Worm (Caenorhabditis elegans) whole organism, young adult: ENCODE measurements around the gene mccc-1.

Source experiments
- ama-1 ChIP-seq, 3 experiments: fragments of 150-350 bp in 1 of 3; sonication (generic microtip) in 2 of 3; optimal IDR thresholded peaks; 2 replicates each; lab custom pipeline; 2014 to 2018; ENCODE audit warnings: missing biosample characterization in 2 of 3, missing genetic modification characterization in 2 of 3, missing genetic modification reagents in 2 of 3
- atf-7 ChIP-seq: sonication (generic microtip); optimal IDR thresholded peaks from 2 replicates; lab custom pipeline; 2017; ENCODE audit warnings: mild to moderate bottlenecking, missing genetic modification characterization, missing compliant biosample characterization
- nfya-1 ChIP-seq: sonication (generic microtip); optimal IDR thresholded peaks from 2 replicates; lab custom pipeline; 2017; ENCODE audit warnings: antibody characterized with exemption, missing compliant biosample characterization, missing genetic modification characterization, borderline replicate concordance; ENCODE audit not compliant: insufficient read depth
- nfya-2 ChIP-seq: fragments of 200-800 bp; sonication (Bioruptor generic); IDR thresholded peaks from 2 replicates; pipeline ENCODE4 v1.3.6; 2022; ENCODE audit warnings: missing genetic modification reagents, missing genetic modification characterization, missing compliant biosample characterization
- ztf-22 ChIP-seq: fragments of 200-800 bp; sonication (Bioruptor generic); optimal IDR thresholded peaks from 2 replicates; lab custom pipeline; 2018; ENCODE audit warnings: mild to moderate bottlenecking, missing genetic modification characterization, moderate library complexity, missing compliant biosample characterization

ce11 chrIV:9916224-9916623 lies 31.9 kb downstream of the mccc-1 start, which contains the start of gene bed-3:
- TF ChIP-seq ama-1 (optimal IDR thresholded peaks at IDR 0.05; lab: Kevin White, UChicago) (no peak), ama-1 (GFP tag; optimal IDR thresholded peaks at IDR 0.05; lab: Kevin White, UChicago) (no peak), ztf-22 (GFP tag; lab: Kevin White, UChicago) (no peak), nfya-2 (GFP tag; lab: Robert Waterston, UW) (no peak), atf-7 (tag; lab: Kevin White, UChicago) (no peak), nfya-1 (tag; lab: Kevin White, UChicago) (no peak)
